Worm (Caenorhabditis elegans): ENCODE measurements around the gene rpl-21.

The rpl-21 gene

ce11 chrIII:8163788-8164423 is 33.9 kb upstream of the rpl-21 start, which contains the start of gene prp-8 (continued):
- TF ChIP-seq zfh-2 (GFP tag; conservative IDR thresholded peaks at IDR 0.05) (no peak; the same call in 1 of the 2 replicates), bed-2 (GFP tag; IDR thresholded peaks at IDR 0.05) (no peak), Y95B8A.8 (GFP tag; IDR thresholded peaks at IDR 0.05) (no peak), unc-62 (GFP tag; optimal IDR thresholded peaks at IDR 0.05) (no peak), F22D6.2 (tag; optimal IDR thresholded peaks at IDR 0.05) (no peak), akir-1 (GFP tag; optimal IDR thresholded peaks at IDR 0.05) (no peak), nfya-1 (tag; optimal IDR thresholded peaks at IDR 0.05; ENCODE audit: borderline replicate concordance, insufficient read depth) (no peak), nfyb-1 (GFP tag; IDR thresholded peaks at IDR 0.05) (peak; percentile 88), Y79H2A.3 (GFP tag; conservative IDR thresholded peaks at IDR 0.05) (no peak), Y53G8AR.9 (GFP tag; conservative IDR thresholded peaks at IDR 0.05) (0 out of 2 replicates have a peak, but pooled peaks have one; percentile 46), athp-1 (tag; optimal IDR thresholded peaks at IDR 0.05) (peak; percentile 71), cebp-2 (GFP tag; IDR thresholded peaks at IDR 0.05) (no peak), sea-2 (GFP tag; IDR thresholded peaks at IDR 0.05) (no peak), madf-6 (GFP tag; IDR thresholded peaks at IDR 0.05) (peak; percentile 59), ztf-22 (GFP tag; optimal IDR thresholded peaks at IDR 0.05) (no peak), xnd-1 (tag; optimal IDR thresholded peaks at IDR 0.05) (no peak), attf-3 (GFP tag; conservative IDR thresholded peaks at IDR 0.05) (peak; percentile 99), snpc-3.4 (tag; optimal IDR thresholded peaks at IDR 0.05) (peak; percentile 18), F55B11.4 (tag; optimal IDR thresholded peaks at IDR 0.05; ENCODE audit: borderline replicate concordance, insufficient read depth) (no peak), dpl-1 (GFP tag; optimal IDR thresholded peaks at IDR 0.05) (peak; percentile 79), him-1 (tag; optimal IDR thresholded peaks at IDR 0.05) (no peak), nhr-90 (tag; optimal IDR thresholded peaks at IDR 0.05) (no peak), lag-1 (GFP tag; IDR thresholded peaks at IDR 0.05) (no peak), ceh-100 (GFP tag; IDR thresholded peaks at IDR 0.05) (peak; percentile 17; the same call in 1 of the 2 replicates), rec-8 (tag; optimal IDR thresholded peaks at IDR 0.05) (no peak), ceh-40 (GFP tag; IDR thresholded peaks at IDR 0.05) (0 out of 2 replicates have a peak, but pooled peaks have one; percentile 5), bed-1 (GFP tag; IDR thresholded peaks at IDR 0.05) (no peak), T07F8.4 (tag; optimal IDR thresholded peaks at IDR 0.05) (no peak), C06A6.2 (GFP tag; conservative IDR thresholded peaks at IDR 0.05) (no peak), nfya-2 (GFP tag; IDR thresholded peaks at IDR 0.05) (no peak), ama-1 (optimal IDR thresholded peaks at IDR 0.05) (no peak), ama-1 (GFP tag; optimal IDR thresholded peaks at IDR 0.05) (no peak), let-526 (GFP tag; IDR thresholded peaks at IDR 0.05) (no peak), mes-4 (tag; optimal IDR thresholded peaks at IDR 0.05) (no peak), nhr-80 (tag; optimal IDR thresholded peaks at IDR 0.05) (peak; percentile 50), ekl-4 (GFP tag; IDR thresholded peaks at IDR 0.05) (peak; percentile 51), somi-1 (GFP tag; optimal IDR thresholded peaks at IDR 0.05) (no peak), mcd-1 (GFP tag; IDR thresholded peaks at IDR 0.05) (peak; percentile 76), F23B12.7 (tag; optimal IDR thresholded peaks at IDR 0.05; ENCODE audit: insufficient read depth) (peak; percentile 80), repo-1 (tag; optimal IDR thresholded peaks at IDR 0.05) (no peak), K12H6.12 (tag; optimal IDR thresholded peaks at IDR 0.05) (peak; percentile 72), nhr-27 (tag; optimal IDR thresholded peaks at IDR 0.05) (no peak), tlf-1 (GFP tag; optimal IDR thresholded peaks at IDR 0.05) (peak; percentile 44), atf-7 (tag; optimal IDR thresholded peaks at IDR 0.05) (no peak), madf-8 (GFP tag; conservative IDR thresholded peaks at IDR 0.05) (peak; percentile 30), chd-7 (tag; optimal IDR thresholded peaks at IDR 0.05) (no peak), egl-44 (GFP tag; IDR thresholded peaks at IDR 0.05) (no peak), F10E7.11 (tag; optimal IDR thresholded peaks at IDR 0.05) (no peak), ets-4 (GFP tag; optimal IDR thresholded peaks at IDR 0.05) (no peak)

Measured in whole organism, young adult.